Fruit fly (Drosophila melanogaster): Measurements from ENCODE around the gene CG2202.

CG2202 gene

dm6 chrX:10832369-10832768 lies 16.2 kb upstream of the CG2202 start (continued):
- no peak for TF ChIP-seq CG3995 (GFP tag; optimal IDR thresholded peaks at IDR 0.05)
- TF ChIP-seq slbo (GFP tag; IDR thresholded peaks at IDR 0.05): peak; percentile 77
- no peak for TF ChIP-seq CG1792 (GFP tag; optimal IDR thresholded peaks at IDR 0.05)
- peak; percentile 49 for TF ChIP-seq CG1233 (GFP tag; optimal IDR thresholded peaks at IDR 0.05)
- TF ChIP-seq ERR (GFP tag; optimal IDR thresholded peaks at IDR 0.05): no peak
- TF ChIP-seq Neu2 (GFP tag; optimal IDR thresholded peaks at IDR 0.05; ENCODE audit: borderline replicate concordance): no peak
- no peak for TF ChIP-seq CG34224 (GFP tag; IDR thresholded peaks at IDR 0.05; ENCODE audit: partially characterized antibody)
- TF ChIP-seq exex (tag; optimal IDR thresholded peaks at IDR 0.05): no peak
- peak; percentile 49 for TF ChIP-seq CG18764 (GFP tag; optimal IDR thresholded peaks at IDR 0.05)
- peak; percentile 10 for TF ChIP-seq CG13123 (GFP tag; optimal IDR thresholded peaks at IDR 0.05)
- TF ChIP-seq Camta (GFP tag; optimal IDR thresholded peaks at IDR 0.05): peak; percentile 17
- TF ChIP-seq CG2120 (GFP tag; optimal IDR thresholded peaks at IDR 0.05): peak; percentile 48
- peak; percentile 61 for TF ChIP-seq CG1602 (GFP tag; optimal IDR thresholded peaks at IDR 0.05)
- TF ChIP-seq Xbp1 (GFP tag; optimal IDR thresholded peaks at IDR 0.05): peak; percentile 86
- peak; percentile 98 for TF ChIP-seq Ets65A (GFP tag)
- TF ChIP-seq prd (optimal IDR thresholded peaks at IDR 0.05): no peak
- peak; percentile 64 for TF ChIP-seq prd (GFP tag; IDR thresholded peaks at IDR 0.05)
- no peak for TF ChIP-seq ro (GFP tag; IDR thresholded peaks at IDR 0.05)
- TF ChIP-seq ems (GFP tag; optimal IDR thresholded peaks at IDR 0.05): peak; percentile 13
- TF ChIP-seq Drgx (GFP tag; IDR thresholded peaks at IDR 0.05): no peak
- peak; percentile 88 for TF ChIP-seq Rfx (GFP tag; IDR thresholded peaks at IDR 0.05)
- no peak for TF ChIP-seq odd (GFP tag; optimal IDR thresholded peaks at IDR 0.05)
- TF ChIP-seq CG8281 (tag; optimal IDR thresholded peaks at IDR 0.05): no peak
- no peak for TF ChIP-seq crc (GFP tag; optimal IDR thresholded peaks at IDR 0.05)
- no peak for TF ChIP-seq dimm (GFP tag; IDR thresholded peaks at IDR 0.05)
- no peak for TF ChIP-seq TFAM (GFP tag; optimal IDR thresholded peaks at IDR 0.05)
- peak; percentile 63 for TF ChIP-seq CG2712 (tag; optimal IDR thresholded peaks at IDR 0.05)
- TF ChIP-seq CG17385 (GFP tag; optimal IDR thresholded peaks at IDR 0.05): peak; percentile 33
- no peak; the same call in 1 of the 2 replicates for TF ChIP-seq CG9215 (GFP tag; IDR thresholded peaks at IDR 0.05)
- TF ChIP-seq dpn (GFP tag; optimal IDR thresholded peaks at IDR 0.05): peak; percentile 71
- TF ChIP-seq sug (tag; optimal IDR thresholded peaks at IDR 0.05): peak; percentile 59
- TF ChIP-seq CG12744 (GFP tag; optimal IDR thresholded peaks at IDR 0.05): peak; percentile 46
- TF ChIP-seq fd64A (GFP tag; optimal IDR thresholded peaks at IDR 0.05): no peak
- TF ChIP-seq CG13424 (tag; optimal IDR thresholded peaks at IDR 0.05): peak; percentile 42
- TF ChIP-seq Sin3A (optimal IDR thresholded peaks at IDR 0.05): no peak
- TF ChIP-seq abd-A (tag; optimal IDR thresholded peaks at IDR 0.05): no peak
- peak; percentile 32; the same call in 1 of the 2 replicates for TF ChIP-seq danr (GFP tag; IDR thresholded peaks at IDR 0.05)
- TF ChIP-seq CG4730 (GFP tag; IDR thresholded peaks at IDR 0.05): peak; percentile 36; the same call in 1 of the 2 replicates
- peak; percentile 6 for TF ChIP-seq Bdp1 (GFP tag; optimal IDR thresholded peaks at IDR 0.05)
- no peak for TF ChIP-seq Hey (tag; optimal IDR thresholded peaks at IDR 0.05)
- no peak for TF ChIP-seq CG11723 (GFP tag; optimal IDR thresholded peaks at IDR 0.05)
- peak; percentile 33 for TF ChIP-seq CG10979 (tag; optimal IDR thresholded peaks at IDR 0.05)
- TF ChIP-seq CG14667 (GFP tag; IDR thresholded peaks at IDR 0.05): no peak
- no peak for TF ChIP-seq Doc2 (GFP tag; IDR thresholded peaks at IDR 0.05)
- no peak for TF ChIP-seq seq (GFP tag; IDR thresholded peaks at IDR 0.05)
- peak; percentile 74 for TF ChIP-seq Hsf (GFP tag; optimal IDR thresholded peaks at IDR 0.05)
- no peak for TF ChIP-seq BEAF-32 (GFP tag; optimal IDR thresholded peaks at IDR 0.05)
- TF ChIP-seq CG11247 (GFP tag; IDR thresholded peaks at IDR 0.05): peak; percentile 69
- no peak for TF ChIP-seq z (GFP tag; IDR thresholded peaks at IDR 0.05)
- TF ChIP-seq CG14710 (tag; optimal IDR thresholded peaks at IDR 0.05): peak; percentile 46
- peak; percentile 11 for TF ChIP-seq ash1 (GFP tag; optimal IDR thresholded peaks at IDR 0.05)
- TF ChIP-seq pan (optimal IDR thresholded peaks at IDR 0.05): no peak
- peak in 1 of 2 experiments; percentile 34 for TF ChIP-seq pan (GFP tag; optimal IDR thresholded peaks at IDR 0.05 in 1 of 2, IDR thresholded peaks at IDR 0.05 in 1 of 2)
